Worm (Caenorhabditis elegans) whole organism, L4 larva: ENCODE data around the gene D1022.3.

Source experiments
- F26F4.8 ChIP-seq: fragments of 200-800 bp; sonication (Bioruptor generic); conservative IDR thresholded peaks from 2 replicates; pipeline ENCODE4 v1.3.6; 2022; ENCODE audit warnings: missing genetic modification characterization, missing compliant biosample characterization
- F37D6.2 ChIP-seq: sonication (generic microtip); optimal IDR thresholded peaks from 2 replicates; lab custom pipeline; 2016; ENCODE audit warnings: mild to moderate bottlenecking, missing genetic modification characterization, missing compliant biosample characterization
- F44E2.7 ChIP-seq: fragments of 200-800 bp; sonication (Bioruptor generic); IDR thresholded peaks from 2 replicates; pipeline ENCODE4 v2.1.2; 2022; ENCODE audit warnings: missing genetic modification characterization, missing compliant biosample characterization
- F49E8.2 ChIP-seq: sonication (generic microtip); optimal IDR thresholded peaks from 2 replicates; lab custom pipeline; 2016; ENCODE audit warnings: missing compliant biosample characterization, mild to moderate bottlenecking, missing genetic modification characterization, borderline replicate concordance
- T20F7.1 ChIP-seq: fragments of 200-800 bp; sonication (Bioruptor generic); optimal IDR thresholded peaks from 2 replicates; lab custom pipeline; 2018; ENCODE audit warnings: mild to moderate bottlenecking, missing genetic modification characterization, missing compliant biosample characterization
- Y105C5A.15 ChIP-seq: fragments of 200-800 bp; sonication (Bioruptor generic); IDR thresholded peaks from 2 replicates; pipeline ENCODE4 v1.3.6; 2022; ENCODE audit warnings: missing genetic modification characterization, missing compliant biosample characterization
- Y75B8A.6 ChIP-seq: fragments of 200-800 bp; sonication (Bioruptor generic); IDR thresholded peaks from 2 replicates; pipeline ENCODE4 v1.3.6; 2022; ENCODE audit warnings: missing genetic modification reagents, missing genetic modification characterization, missing compliant biosample characterization
- ZK337.2 ChIP-seq: fragments of 200-800 bp; sonication (Bioruptor generic); IDR thresholded peaks from 2 replicates; pipeline ENCODE4 v1.3.6; 2022; ENCODE audit warnings: missing genetic modification reagents, missing genetic modification characterization, missing compliant biosample characterization
- aha-1 ChIP-seq: fragments of 150-350 bp; peaks from one replicate; lab custom pipeline; 2014; ENCODE audit warnings: missing biosample characterization, missing genetic modification characterization
- arid-1 ChIP-seq: fragments of 200-800 bp; sonication (Bioruptor generic); conservative IDR thresholded peaks from 2 replicates; pipeline ENCODE4 v1.3.6; 2022; ENCODE audit warnings: missing genetic modification reagents, missing genetic modification characterization, missing compliant biosample characterization
- ces-1 ChIP-seq: fragments of 150-350 bp; sonication (generic microtip); optimal IDR thresholded peaks from 4 replicates; lab custom pipeline; 2014; ENCODE audit warnings: missing biosample characterization, missing genetic modification reagents, missing genetic modification characterization
- cey-2 ChIP-seq: sonication (generic microtip); optimal IDR thresholded peaks from 3 replicates; lab custom pipeline; 2017; ENCODE audit warnings: missing genetic modification characterization, mild to moderate bottlenecking, missing compliant biosample characterization, antibody characterized with exemption, borderline replicate concordance; ENCODE audit not compliant: insufficient read depth
- daf-8 ChIP-seq: fragments of 200-800 bp; sonication (Bioruptor generic); IDR thresholded peaks from 2 replicates; pipeline ENCODE4 v1.3.6; 2022; ENCODE audit warnings: missing genetic modification characterization, missing compliant biosample characterization
- dmd-8 ChIP-seq: fragments of 200-800 bp; sonication (Bioruptor generic); IDR thresholded peaks from 2 replicates; pipeline ENCODE4 v1.3.6; 2022; ENCODE audit warnings: missing genetic modification characterization, missing compliant biosample characterization
- dmd-9 ChIP-seq: fragments of 200-800 bp; sonication (Bioruptor generic); IDR thresholded peaks from 2 replicates; pipeline ENCODE4 v1.3.6; 2022; ENCODE audit warnings: missing genetic modification reagents, missing genetic modification characterization, missing compliant biosample characterization
- egl-27 ChIP-seq: sonication (generic microtip); optimal IDR thresholded peaks from 3 replicates; lab custom pipeline; 2017; ENCODE audit warnings: missing biosample characterization, missing genetic modification reagents, missing genetic modification characterization
- fkh-10 ChIP-seq: fragments of 150-350 bp; optimal IDR thresholded peaks from 2 replicates; lab custom pipeline; 2014; ENCODE audit warnings: missing biosample characterization, missing genetic modification reagents, missing genetic modification characterization
- hlh-11 ChIP-seq: fragments of 200-800 bp; sonication (Bioruptor generic); optimal IDR thresholded peaks from 2 replicates; lab custom pipeline; 2018; ENCODE audit warnings: mild to moderate bottlenecking, missing genetic modification characterization, missing compliant biosample characterization
- hmg-1.1 ChIP-seq: fragments of 200-800 bp; sonication (Bioruptor generic); IDR thresholded peaks from 2 replicates; pipeline ENCODE4 v1.3.6; 2022; ENCODE audit warnings: missing genetic modification reagents, missing genetic modification characterization, missing compliant biosample characterization
- lim-7 ChIP-seq: fragments of 200-800 bp; sonication (Bioruptor generic); IDR thresholded peaks from 2 replicates; pipeline ENCODE4 v1.3.6; 2022; ENCODE audit warnings: missing genetic modification characterization, missing compliant biosample characterization
- lin-13 ChIP-seq: fragments of 150-350 bp; optimal IDR thresholded peaks from 2 replicates; lab custom pipeline; 2014; ENCODE audit warnings: missing biosample characterization, missing genetic modification reagents, missing genetic modification characterization
- lin-29 ChIP-seq: fragments of 200-800 bp; sonication (Bioruptor generic); IDR thresholded peaks from 2 replicates; pipeline ENCODE4 v1.3.6; 2022; ENCODE audit warnings: missing genetic modification reagents, missing genetic modification characterization, missing compliant biosample characterization
- madf-9 ChIP-seq: fragments of 200-800 bp; sonication (Bioruptor generic); conservative IDR thresholded peaks from 2 replicates; pipeline ENCODE4 v1.3.6; 2022; ENCODE audit warnings: missing genetic modification reagents, missing genetic modification characterization, missing compliant biosample characterization
- mdl-1 ChIP-seq, 2 experiments: fragments of 150-350 bp in 1 of 2; sonication (generic microtip) in 1 of 2; optimal IDR thresholded peaks; 2 replicates each; lab custom pipeline; 2014 to 2017; ENCODE audit warnings: missing biosample characterization in 2 of 2, missing genetic modification characterization in 2 of 2
- mxl-3 ChIP-seq: fragments of 200-800 bp; sonication (Bioruptor generic); optimal IDR thresholded peaks from 2 replicates; lab custom pipeline; 2018; ENCODE audit warnings: mild to moderate bottlenecking, missing genetic modification characterization, missing compliant biosample characterization
- nhr-102 ChIP-seq: sonication (generic microtip); optimal IDR thresholded peaks from 2 replicates; lab custom pipeline; 2016; ENCODE audit warnings: mild to moderate bottlenecking, missing genetic modification characterization, moderate library complexity, missing compliant biosample characterization
- nhr-11 ChIP-seq: fragments of 150-350 bp; optimal IDR thresholded peaks from 2 replicates; lab custom pipeline; 2014; ENCODE audit warnings: missing biosample characterization, missing genetic modification characterization
- nhr-237 ChIP-seq: sonication (generic microtip); optimal IDR thresholded peaks from 2 replicates; lab custom pipeline; 2017; ENCODE audit warnings: missing biosample characterization, missing genetic modification characterization
- nhr-41 ChIP-seq: fragments of 200-800 bp; sonication (Bioruptor generic); IDR thresholded peaks from 2 replicates; pipeline ENCODE4 v1.3.6; 2022; ENCODE audit warnings: missing genetic modification reagents, missing genetic modification characterization, missing compliant biosample characterization
- nhr-42 ChIP-seq: fragments of 200-800 bp; sonication (Bioruptor generic); IDR thresholded peaks from 2 replicates; pipeline ENCODE4 v1.3.6; 2022; ENCODE audit warnings: missing genetic modification characterization, missing compliant biosample characterization
- nhr-48 ChIP-seq: sonication (generic microtip); optimal IDR thresholded peaks from 2 replicates; lab custom pipeline; 2016; ENCODE audit warnings: mild to moderate bottlenecking, missing genetic modification characterization, missing compliant biosample characterization
- nhr-6 ChIP-seq: fragments of 150-350 bp; optimal IDR thresholded peaks from 2 replicates; lab custom pipeline; 2014; ENCODE audit warnings: missing biosample characterization, missing genetic modification characterization
- php-3 ChIP-seq: fragments of 200-800 bp; sonication (Bioruptor generic); IDR thresholded peaks from 2 replicates; pipeline ENCODE4 v1.3.6; 2022; ENCODE audit warnings: missing genetic modification reagents, missing genetic modification characterization, missing compliant biosample characterization
- set-16 ChIP-seq: fragments of 200-800 bp; sonication (Bioruptor generic); IDR thresholded peaks from 2 replicates; pipeline ENCODE4 v1.3.6; 2022; ENCODE audit warnings: missing genetic modification reagents, missing genetic modification characterization, missing compliant biosample characterization
- snpc-4 ChIP-seq: fragments of 150-350 bp; optimal IDR thresholded peaks from 2 replicates; lab custom pipeline; 2014; ENCODE audit warnings: missing biosample characterization, missing genetic modification characterization
- tag-97 ChIP-seq: fragments of 200-800 bp; sonication (Bioruptor generic); IDR thresholded peaks from 2 replicates; pipeline ENCODE4 v1.3.6; 2022; ENCODE audit warnings: missing genetic modification characterization, missing compliant biosample characterization
- tra-1 ChIP-seq: fragments of 200-800 bp; sonication (Bioruptor generic); IDR thresholded peaks from 2 replicates; pipeline ENCODE4 v1.3.6; 2022; ENCODE audit warnings: missing genetic modification reagents, missing genetic modification characterization, missing compliant biosample characterization
- unc-130 ChIP-seq: sonication (generic microtip); optimal IDR thresholded peaks from 2 replicates; lab custom pipeline; 2016; ENCODE audit warnings: missing genetic modification reagents, missing genetic modification characterization, missing compliant biosample characterization
- unc-62 ChIP-seq, 3 experiments: fragments of 150-350 bp in 1 of 3; sonication (generic microtip); optimal IDR thresholded peaks in 2 of 3; peaks in 1 of 3; 1 replicate in 1 of 3; 2 replicates in 2 of 3; lab custom pipeline; 2014 to 2017; ENCODE audit warnings: missing biosample characterization in 3 of 3, missing genetic modification characterization in 3 of 3, missing genetic modification reagents in 3 of 3, missing genotype in 1 of 3
- vab-7 ChIP-seq: fragments of 200-800 bp; sonication (Bioruptor generic); IDR thresholded peaks from 2 replicates; pipeline ENCODE4 v1.3.6; 2022; ENCODE audit warnings: missing genetic modification reagents, missing genetic modification characterization, missing compliant biosample characterization
- zag-1 ChIP-seq: fragments of 150-350 bp; optimal IDR thresholded peaks from 2 replicates; lab custom pipeline; 2014; ENCODE audit warnings: missing biosample characterization, missing genetic modification characterization
- zfp-2 ChIP-seq: sonication (generic microtip); optimal IDR thresholded peaks from 2 replicates; lab custom pipeline; 2016; ENCODE audit warnings: mild to moderate bottlenecking, missing genetic modification characterization, missing compliant biosample characterization
- zip-11 ChIP-seq: fragments of 200-800 bp; sonication (Bioruptor generic); IDR thresholded peaks from 2 replicates; pipeline ENCODE4 v1.3.6; 2022; ENCODE audit warnings: missing genetic modification characterization, missing compliant biosample characterization

D1022.3 gene

ce11 chrII:7469318-7469717 is 13.2 kb upstream of the D1022.3 start:
- peak; percentile 40 for TF ChIP-seq ces-1
- TF ChIP-seq fkh-10 = peak; percentile 64
- no peak for TF ChIP-seq nhr-41 (GFP tag; lab: Robert Waterston, UW)

DNA sequence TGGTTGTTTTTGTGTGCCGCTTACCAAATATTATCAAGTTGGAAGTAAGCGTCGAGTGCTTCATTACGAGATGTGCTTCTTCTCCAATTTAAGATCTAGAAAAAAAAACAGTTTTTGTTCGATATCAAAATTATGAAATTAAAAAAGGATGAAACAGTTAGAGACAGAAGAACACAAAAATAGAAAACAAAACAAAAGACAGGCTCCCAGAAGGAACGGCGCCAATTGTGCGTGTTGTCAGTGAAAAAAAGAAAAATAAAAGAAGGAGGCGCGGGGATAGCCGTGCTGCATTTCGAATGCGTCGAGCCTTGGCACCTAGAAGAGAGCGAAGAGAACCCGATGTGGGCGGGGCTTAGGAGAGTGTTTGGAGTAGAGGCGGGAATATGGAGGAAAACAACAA is 9.4 kb upstream of the D1022.3 start, which contains the start of gene sro-1:
sro-1 (minus strand) TSS at position 101 of the 400 bp plus-strand sequence.
- TF ChIP-seq vab-7 (GFP tag; lab: Robert Waterston, UW) = no peak
- TF ChIP-seq lin-13 (GFP tag; lab: Kevin White, UChicago) = no peak
- TF ChIP-seq ZK337.2 (GFP tag; lab: Robert Waterston, UW) = no peak
- TF ChIP-seq daf-8 (GFP tag; lab: Robert Waterston, UW) = no peak

- TF ChIP-seq mxl-3 (GFP tag; lab: Kevin White, UChicago) = no peak
- TF ChIP-seq F44E2.7 (GFP tag; lab: Robert Waterston, UW) = no peak
- TF ChIP-seq Y105C5A.15 = 0 out of 2 replicates have a peak, but pooled peaks have one; percentile 14
- TF ChIP-seq, all 104 proteins: peak for 1
These were observed 3.1 kb upstream of the D1022.3 start, which contains the start of gene D1022.2 for ce11 chrII:7459205-7459604. Gene D1022.2, plus strand, starts transcription at chrII:7459505.

DNA sequence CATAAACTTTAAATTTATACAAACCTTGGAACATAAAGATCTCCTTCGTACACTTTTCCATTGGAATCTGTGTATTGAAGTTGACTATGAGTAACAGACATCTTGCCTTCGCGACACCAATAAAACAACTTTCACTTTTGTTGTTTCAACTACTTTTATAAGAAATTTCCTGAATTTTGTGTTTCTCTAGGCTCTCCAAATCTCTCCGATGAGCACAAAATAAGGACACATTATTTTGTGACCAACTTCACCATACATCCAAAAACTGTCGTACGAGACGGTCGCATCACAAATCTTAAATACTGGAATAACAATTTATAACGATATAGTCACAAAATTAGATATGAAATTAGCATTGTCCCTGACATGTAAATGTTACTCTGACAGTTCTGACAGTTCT is 2.6 kb upstream of the D1022.3 start, which contains the start of gene D1022.5:
D1022.5 (minus strand) TSS at position 101 of the 400 bp plus-strand sequence.
- no peak for TF ChIP-seq Y75B8A.6 (GFP tag; lab: Robert Waterston, UW)
- peak; percentile 54 for TF ChIP-seq nhr-102 (tag; lab: Kevin White, UChicago)

DNA sequence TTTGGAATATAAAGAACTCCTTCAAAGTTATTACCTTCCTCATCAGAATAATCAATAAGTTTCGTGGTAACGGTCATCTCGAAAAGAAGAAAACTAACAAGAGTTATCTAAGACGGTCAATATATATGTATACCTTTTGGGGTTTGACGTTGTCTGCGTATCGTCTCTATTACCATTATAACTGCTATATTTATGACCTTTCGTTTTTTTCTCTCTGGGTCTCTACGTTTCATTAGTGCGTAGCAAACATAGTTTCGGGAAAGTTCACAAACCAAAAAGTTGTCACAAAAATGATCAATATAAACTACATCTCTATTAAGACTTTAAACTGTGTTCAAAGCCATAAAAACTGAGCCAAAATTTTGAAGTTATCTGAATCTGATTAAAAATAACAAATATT is 1.1 kb upstream of the D1022.3 start, which contains the start of gene D1022.4:
D1022.4 (minus strand) TSS at position 83 of the 400 bp plus-strand sequence.
- TF ChIP-seq nhr-42 (GFP tag; lab: Robert Waterston, UW) = no peak
- no peak for TF ChIP-seq nhr-6 (tag; lab: Kevin White, UChicago)
- no peak for TF ChIP-seq F26F4.8
- TF ChIP-seq F49E8.2 (tag; lab: Kevin White, UChicago) = no peak
- TF ChIP-seq unc-62 (GFP tag; optimal IDR thresholded peaks at IDR 0.05 in 1 of 2; lab: Kevin White, UChicago) = no peak
- no peak for TF ChIP-seq unc-62 (tag; optimal IDR thresholded peaks at IDR 0.05; lab: Kevin White, UChicago)
- TF ChIP-seq unc-130 (GFP tag; lab: Kevin White, UChicago) = no peak
- no peak for TF ChIP-seq hmg-1.1 (GFP tag; lab: Robert Waterston, UW)
- no peak for TF ChIP-seq snpc-4
- TF ChIP-seq php-3 (GFP tag; lab: Robert Waterston, UW) = no peak
- no peak for TF ChIP-seq F37D6.2
- TF ChIP-seq nhr-48 = no peak
- TF ChIP-seq aha-1 (tag; lab: Kevin White, UChicago) = no peak
- no peak for TF ChIP-seq cey-2 (tag; lab: Kevin White, UChicago)
- no peak for TF ChIP-seq lin-29 (GFP tag; lab: Robert Waterston, UW)
- TF ChIP-seq tra-1 = no peak
- TF ChIP-seq arid-1 (GFP tag; lab: Robert Waterston, UW) = no peak
- TF ChIP-seq zfp-2 (tag; lab: Kevin White, UChicago) = no peak
- TF ChIP-seq tag-97 = no peak
- TF ChIP-seq T20F7.1 (GFP tag; lab: Kevin White, UChicago) = no peak
- TF ChIP-seq fkh-10 = no peak
- TF ChIP-seq lim-7 = no peak
- TF ChIP-seq dmd-9 = no peak
- TF ChIP-seq zag-1 (tag; lab: Kevin White, UChicago) = no peak
- TF ChIP-seq vab-7 (GFP tag; lab: Robert Waterston, UW) = no peak
- peak in 1 of 2 experiments; percentile 15 for TF ChIP-seq mdl-1 (tag; optimal IDR thresholded peaks at IDR 0.05; lab: Kevin White, UChicago)
- TF ChIP-seq dmd-8 (GFP tag; lab: Robert Waterston, UW) = no peak
- TF ChIP-seq Y105C5A.15 = no peak
- TF ChIP-seq madf-9 (GFP tag; lab: Robert Waterston, UW) = no peak
- no peak for TF ChIP-seq nhr-237 (tag; lab: Kevin White, UChicago)
- no peak for TF ChIP-seq egl-27 (tag; lab: Kevin White, UChicago)
- no peak for TF ChIP-seq zip-11 (GFP tag; lab: Robert Waterston, UW)
- TF ChIP-seq ces-1 = no peak
- no peak for TF ChIP-seq set-16 (GFP tag; lab: Robert Waterston, UW)
- TF ChIP-seq nhr-11 (tag; lab: Kevin White, UChicago) = no peak
- TF ChIP-seq hlh-11 (tag; lab: Kevin White, UChicago) = peak; percentile 9
- no peak for TF ChIP-seq daf-8 (GFP tag; lab: Robert Waterston, UW)
- no peak for TF ChIP-seq Y75B8A.6 (GFP tag; lab: Robert Waterston, UW)
